Fruit fly (Drosophila melanogaster): ENCODE measurements around the gene Chd1.

DNA sequence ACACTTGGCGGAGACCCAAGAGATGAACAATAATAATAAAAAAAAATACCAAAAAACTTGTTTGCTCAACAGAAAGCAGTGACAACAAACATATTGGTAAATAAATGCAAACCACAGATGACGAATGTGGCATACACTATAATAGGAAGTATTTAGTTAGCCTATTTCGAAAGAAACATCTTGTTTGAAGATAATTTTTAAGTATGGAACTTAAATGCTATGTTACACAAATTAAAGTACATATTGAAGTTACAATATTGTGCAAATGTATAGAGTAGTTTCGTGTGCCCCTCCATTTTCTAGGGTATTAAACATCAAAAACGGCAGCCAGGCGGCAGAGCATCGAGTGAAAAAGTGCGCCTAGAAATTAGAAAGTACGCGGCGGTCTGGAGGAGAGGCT lies 15.9 kb upstream of the Chd1 start:
- no peak for TF ChIP-seq CG6808 (GFP tag; optimal IDR thresholded peaks at IDR 0.05)
- TF ChIP-seq Hr39 (GFP tag; optimal IDR thresholded peaks at IDR 0.05) = no peak
- TF ChIP-seq topi (GFP tag; optimal IDR thresholded peaks at IDR 0.05) = no peak
- no peak for TF ChIP-seq Ets21C (GFP tag; optimal IDR thresholded peaks at IDR 0.05)
- peak; percentile 11 for TF ChIP-seq Lpt (GFP tag; optimal IDR thresholded peaks at IDR 0.05)
- TF ChIP-seq Ets96B (tag; optimal IDR thresholded peaks at IDR 0.05) = no peak
- peak; percentile 93 for TF ChIP-seq Hr4 (GFP tag; optimal IDR thresholded peaks at IDR 0.05)
- TF ChIP-seq CG6276 (GFP tag; optimal IDR thresholded peaks at IDR 0.05) = peak; percentile 85

Data from whole organism, prepupa.